Worm (Caenorhabditis elegans) whole organism, L4/young adult: ENCODE data around the gene wdfy-2.
A peak's percentile ranks its signal among the peaks of the same experiment; 100 is the strongest.

ENCODE experiments used
- W03F9.2 ChIP-seq: fragments of 150-350 bp; optimal IDR thresholded peaks from 2 replicates; lab custom pipeline; 2014; ENCODE audit warnings: missing biosample characterization, missing genetic modification characterization
- dao-5 ChIP-seq: sonication (generic microtip); optimal IDR thresholded peaks from 2 replicates; lab custom pipeline; 2016; ENCODE audit warnings: missing genotype, missing genetic modification characterization, moderate library complexity, missing compliant biosample characterization
- him-1 ChIP-seq: sonication (generic microtip); optimal IDR thresholded peaks from 2 replicates; lab custom pipeline; 2016; ENCODE audit warnings: missing genotype, missing genetic modification reagents, missing genetic modification characterization, missing compliant biosample characterization

wdfy-2 gene

ce11 chrII:9311702-9312101 is 8.0 kb upstream of the wdfy-2 start:
- no peak for TF ChIP-seq dao-5 (tag; lab: Kevin White, UChicago)
- TF ChIP-seq him-1, result no peak

DNA sequence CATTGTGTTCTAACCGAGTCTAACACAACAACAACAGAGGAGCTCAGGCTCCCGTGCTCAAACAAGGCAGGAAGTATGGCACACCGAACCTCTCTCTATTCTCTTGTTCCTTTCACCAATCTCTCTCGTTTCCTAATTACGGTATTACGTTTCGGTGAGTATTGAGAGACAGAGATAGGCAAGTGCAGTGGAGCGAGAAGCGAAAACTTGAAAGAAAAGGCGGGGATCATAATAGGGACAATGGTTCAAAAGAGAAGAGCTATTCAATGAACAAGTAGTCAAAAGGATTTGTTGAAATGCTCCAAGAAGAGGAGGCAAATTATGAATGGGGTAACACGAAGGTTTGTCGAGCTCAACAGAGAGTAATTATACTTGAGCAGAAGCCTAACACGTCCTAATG is 6.3 kb upstream of the wdfy-2 start:
- TF ChIP-seq him-1 (no peak), dao-5 (tag; lab: Kevin White, UChicago) (no peak), W03F9.2 (tag; lab: Kevin White, UChicago) (no peak)

DNA sequence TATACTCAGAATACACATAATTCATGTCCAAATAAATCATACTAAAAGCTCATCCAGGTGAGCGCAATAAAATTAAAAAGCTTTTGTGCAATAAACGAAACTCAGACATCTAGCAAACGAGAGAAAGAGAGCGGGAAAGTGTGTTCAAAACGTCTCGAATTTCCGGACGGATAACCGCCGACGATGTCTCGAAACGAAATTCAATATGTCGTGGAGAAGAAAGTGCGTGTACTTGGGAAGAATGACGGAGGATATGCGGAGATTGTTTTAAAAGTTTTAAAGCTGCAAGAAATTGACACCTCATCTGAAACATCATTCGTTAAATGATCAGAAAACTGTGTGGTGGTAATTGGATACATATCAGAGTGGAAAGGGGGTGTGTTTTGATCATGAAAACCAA is 4.9 kb upstream of the wdfy-2 start:
- no peak for TF ChIP-seq dao-5 (tag; lab: Kevin White, UChicago)
- no peak for TF ChIP-seq him-1
- no peak for TF ChIP-seq W03F9.2 (tag; lab: Kevin White, UChicago)

- TF ChIP-seq him-1 (no peak), dao-5 (tag; lab: Kevin White, UChicago) (no peak), W03F9.2 (tag; lab: Kevin White, UChicago) (no peak)
Measured at ce11 chrII:9315692-9316091, 4.0 kb upstream of the wdfy-2 start.

DNA sequence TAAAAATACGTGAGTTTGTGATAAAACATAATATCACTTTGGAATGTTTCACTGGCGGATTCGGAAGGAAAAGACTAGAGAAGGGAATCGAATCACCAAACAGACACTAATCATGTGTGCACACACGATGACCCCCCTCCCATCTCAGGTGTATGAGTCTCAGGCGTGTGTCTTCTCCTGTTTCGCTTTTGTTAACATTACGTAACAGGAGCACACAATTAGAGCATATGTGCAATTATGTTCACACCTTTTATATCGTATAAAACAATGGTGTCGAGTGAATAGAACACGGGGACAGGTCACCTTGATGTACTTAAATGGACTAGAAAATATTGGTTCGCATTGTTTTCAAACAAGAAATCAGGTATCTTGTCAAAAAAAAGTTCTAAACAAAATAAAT is 2.9 kb upstream of the wdfy-2 start:
- TF ChIP-seq dao-5 (tag; lab: Kevin White, UChicago) (no peak), W03F9.2 (tag; lab: Kevin White, UChicago) (no peak), him-1 (no peak)

DNA sequence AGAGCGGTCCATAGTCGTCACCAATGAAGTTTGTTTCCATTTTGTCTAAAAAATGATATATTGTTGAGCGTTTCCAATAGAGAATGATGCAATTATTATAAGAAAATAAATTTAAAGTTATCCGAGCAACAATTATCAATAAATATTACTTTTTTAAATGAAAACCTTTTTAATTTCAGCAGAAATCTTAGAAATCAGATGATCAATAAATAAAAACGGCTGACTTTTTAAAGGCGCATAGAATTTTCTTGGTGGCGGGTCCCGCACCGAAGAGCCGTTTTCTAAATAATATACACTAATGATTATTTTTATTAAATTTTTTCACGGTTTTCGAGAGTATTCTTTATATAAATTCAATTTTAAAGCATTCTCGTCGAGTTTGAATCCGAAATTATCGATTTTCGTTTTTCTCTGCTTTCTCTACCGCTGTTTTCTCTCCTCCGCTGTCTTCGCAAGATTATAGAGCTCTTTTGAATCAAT is 3.2 kb downstream of the wdfy-2 start, which contains the start of gene rab-39:
Gene rab-39 (minus strand): TSS at position 51 of the 480 bp plus-strand sequence.
- TF ChIP-seq W03F9.2 (tag; lab: Kevin White, UChicago) (peak; percentile 70), him-1 (no peak), dao-5 (tag; lab: Kevin White, UChicago) (no peak)

DNA sequence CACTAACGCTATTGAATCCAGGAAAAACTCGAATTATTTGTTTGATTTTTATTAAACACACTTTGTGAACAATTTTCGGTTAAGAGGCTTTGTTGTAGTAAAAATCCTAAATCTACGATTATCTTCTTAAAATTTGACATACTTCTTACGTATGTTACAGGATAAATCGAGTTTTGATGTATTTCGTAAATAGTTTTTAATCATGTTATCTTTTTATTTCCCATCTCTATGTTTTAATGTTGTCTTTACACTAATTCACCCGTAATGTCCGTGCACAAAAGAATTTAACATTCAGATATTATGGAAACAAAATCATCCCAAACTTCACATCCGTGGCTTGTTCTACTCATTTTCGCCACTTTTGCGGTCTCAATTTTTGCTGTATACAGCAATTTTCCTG is 4.0 kb downstream of the wdfy-2 start, which contains the start of gene egli-1:
Gene egli-1 (plus strand): TSS at position 301 of the 400 bp plus-strand sequence.
- TF ChIP-seq him-1 (no peak), W03F9.2 (tag; lab: Kevin White, UChicago) (no peak), dao-5 (tag; lab: Kevin White, UChicago) (no peak)

DNA sequence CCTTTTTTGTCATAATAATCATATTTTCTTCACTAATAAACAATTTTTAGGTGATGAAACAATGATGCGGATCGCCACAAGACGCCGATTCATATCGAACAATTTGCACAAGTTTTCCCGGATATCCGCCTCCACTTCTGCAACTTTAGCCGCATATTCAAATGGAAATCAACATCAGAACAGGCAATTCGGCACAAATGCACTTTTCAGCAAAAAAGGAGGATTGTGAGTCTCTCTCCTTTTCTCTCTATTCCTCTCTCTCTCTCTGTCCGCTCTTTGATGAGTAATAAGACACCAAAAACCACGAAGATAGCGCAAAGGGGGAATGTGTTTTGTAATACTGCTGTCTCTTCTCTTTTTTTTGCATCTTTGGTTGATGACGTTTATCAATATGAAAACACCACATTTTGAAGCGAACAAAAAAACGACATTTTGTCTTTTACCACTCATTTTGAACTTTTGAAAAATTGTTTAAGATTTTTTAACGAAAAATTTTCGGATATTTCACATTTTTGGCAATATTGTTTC is 5.2 kb downstream of the wdfy-2 start, which contains the start of gene eat-3:
Gene eat-3 (plus strand): TSS at position 51 of the 528 bp plus-strand sequence.
- no peak for TF ChIP-seq W03F9.2 (tag; lab: Kevin White, UChicago)
- no peak for TF ChIP-seq dao-5 (tag; lab: Kevin White, UChicago)
- TF ChIP-seq him-1, result no peak

- no peak for TF ChIP-seq dao-5 (tag; lab: Kevin White, UChicago)
- no peak for TF ChIP-seq W03F9.2 (tag; lab: Kevin White, UChicago)
Measured at ce11 chrII:9325555-9325954, 5.9 kb downstream of the wdfy-2 start.

- TF ChIP-seq him-1 (no peak), W03F9.2 (tag; lab: Kevin White, UChicago) (no peak), dao-5 (tag; lab: Kevin White, UChicago) (no peak)
Measured at ce11 chrII:9329474-9329873, 9.8 kb downstream of the wdfy-2 start, which contains the start of gene wbp-2. Gene wbp-2 (plus strand): TSS chrII:9329774.

DNA sequence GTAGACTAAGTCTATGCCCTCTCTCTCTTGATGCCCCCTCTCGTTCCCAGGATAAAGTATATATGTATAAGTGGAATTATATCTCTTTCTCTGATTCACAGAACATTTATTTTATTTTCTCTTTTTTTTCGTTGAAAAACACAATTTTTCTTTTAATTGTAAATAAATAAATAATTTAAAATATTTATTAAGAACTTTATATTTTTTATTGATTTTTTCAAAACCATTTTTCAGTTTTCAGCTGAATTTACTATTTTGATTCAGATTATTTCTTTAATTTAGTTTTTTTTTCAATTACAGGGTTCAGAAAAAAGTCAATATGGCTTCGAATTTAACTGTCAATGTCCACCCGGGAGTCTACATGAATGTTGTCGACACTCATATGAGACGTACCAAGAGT is 11.7 kb downstream of the wdfy-2 start, which contains the start of gene eif-3.F:
Gene eif-3.F (plus strand): TSS at position 301 of the 400 bp plus-strand sequence.
- TF ChIP-seq him-1 (no peak), dao-5 (tag; lab: Kevin White, UChicago) (no peak), W03F9.2 (tag; lab: Kevin White, UChicago) (no peak)

- TF ChIP-seq W03F9.2 (tag; lab: Kevin White, UChicago), result no peak
- no peak for TF ChIP-seq dao-5 (tag; lab: Kevin White, UChicago)
- no peak for TF ChIP-seq him-1
Measured at ce11 chrII:9333034-9333433, 13.4 kb downstream of the wdfy-2 start.

- TF ChIP-seq him-1 (no peak), dao-5 (tag; lab: Kevin White, UChicago) (no peak), W03F9.2 (tag; lab: Kevin White, UChicago) (no peak)
Measured at ce11 chrII:9333714-9334113, 14.0 kb downstream of the wdfy-2 start, which contains the start of gene scp-1. Gene scp-1 (plus strand): TSS chrII:9334014.

DNA sequence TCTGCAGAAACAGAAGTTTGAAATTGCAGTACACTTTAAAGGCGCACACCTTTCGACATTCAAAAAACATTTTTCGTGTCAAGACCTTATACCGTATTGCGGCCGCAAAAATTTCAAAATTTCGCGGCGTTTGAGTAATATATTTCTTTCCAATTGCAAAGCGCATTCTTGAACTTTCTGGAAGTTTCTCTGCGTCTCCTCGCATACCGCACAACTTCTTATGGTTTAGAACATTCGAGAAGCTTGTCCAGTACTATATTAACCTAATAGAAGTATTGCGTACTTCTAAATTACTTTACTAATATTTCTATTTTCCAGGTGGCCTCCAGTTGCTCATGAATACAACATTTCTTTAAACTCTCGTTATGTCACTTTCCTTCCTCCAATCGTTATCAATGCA is 17.0 kb downstream of the wdfy-2 start:
- no peak for TF ChIP-seq him-1
- no peak for TF ChIP-seq dao-5 (tag; lab: Kevin White, UChicago)
- no peak for TF ChIP-seq W03F9.2 (tag; lab: Kevin White, UChicago)

- TF ChIP-seq W03F9.2 (tag; lab: Kevin White, UChicago) (no peak), dao-5 (tag; lab: Kevin White, UChicago) (no peak), him-1 (no peak)
Measured at ce11 chrII:9338859-9339258, 19.2 kb downstream of the wdfy-2 start, which contains the start of gene ttll-12. Gene ttll-12 (plus strand): TSS chrII:9338997.
